Fruit fly (Drosophila melanogaster) whole organism, embryonic: ENCODE results near the gene CG42749.

ENCODE experiments used
- Adf1 ChIP-seq: fragments of 200-800 bp; sonication (Bioruptor generic); IDR thresholded peaks from 2 replicates; pipeline ENCODE4 v1.3.6; 2022; ENCODE audit warnings: missing biosample characterization, missing genetic modification characterization
- Bdp1 ChIP-seq: fragments of 200-800 bp; sonication (Bioruptor generic); optimal IDR thresholded peaks from 3 replicates; lab custom pipeline; 2016; ENCODE audit warnings: missing biosample characterization, missing genetic modification characterization
- CG10321 ChIP-seq: fragments of 200-800 bp; sonication (Bioruptor generic); IDR thresholded peaks from 2 replicates; pipeline ENCODE4 v1.3.6; 2022; ENCODE audit warnings: missing biosample characterization, missing genetic modification characterization
- CG10654 ChIP-seq: fragments of 200-800 bp; sonication (Bioruptor generic); optimal IDR thresholded peaks from 2 replicates; lab custom pipeline; 2016; ENCODE audit warnings: missing biosample characterization, missing genetic modification characterization
- CG12219 ChIP-seq: fragments of 200-800 bp; sonication (Bioruptor generic); optimal IDR thresholded peaks from 3 replicates; lab custom pipeline; 2018; ENCODE audit warnings: missing biosample characterization, mild to moderate bottlenecking, missing genetic modification characterization
- CG13775 ChIP-seq: fragments of 200-800 bp; sonication (Bioruptor generic); optimal IDR thresholded peaks from 3 replicates; lab custom pipeline; 2017; ENCODE audit warnings: missing biosample characterization, mild to moderate bottlenecking, missing genetic modification characterization
- CG15011 ChIP-seq: fragments of 200-800 bp; sonication (Bioruptor generic); optimal IDR thresholded peaks from 3 replicates; lab custom pipeline; 2018; ENCODE audit warnings: missing biosample characterization, mild to moderate bottlenecking, missing genetic modification characterization
- CG15073 ChIP-seq: fragments of 200-800 bp; sonication (Bioruptor generic); optimal IDR thresholded peaks from 2 replicates; lab custom pipeline; 2016; ENCODE audit warnings: missing biosample characterization, missing genetic modification characterization
- CG1602 ChIP-seq: fragments of 200-800 bp; sonication (Bioruptor generic); optimal IDR thresholded peaks from 3 replicates; lab custom pipeline; 2016; ENCODE audit warnings: missing biosample characterization, missing genetic modification characterization
- CG17359 ChIP-seq: fragments of 200-800 bp; sonication (Bioruptor generic); optimal IDR thresholded peaks from 3 replicates; lab custom pipeline; 2018; ENCODE audit warnings: missing biosample characterization, mild to moderate bottlenecking, missing genetic modification characterization, moderate library complexity
- CG18764 ChIP-seq: fragments of 200-800 bp; sonication (Bioruptor generic); optimal IDR thresholded peaks from 3 replicates; lab custom pipeline; 2016; ENCODE audit warnings: missing biosample characterization, missing genetic modification characterization
- CG2120 ChIP-seq: fragments of 200-800 bp; sonication (Bioruptor generic); optimal IDR thresholded peaks from 3 replicates; lab custom pipeline; 2016; ENCODE audit warnings: missing biosample characterization, missing genetic modification characterization
- CG2712 ChIP-seq: fragments of 200-800 bp; optimal IDR thresholded peaks from 3 replicates; lab custom pipeline; 2019; ENCODE audit warnings: missing biosample characterization, mild to moderate bottlenecking, missing genetic modification characterization, moderate library complexity
- CG30403 ChIP-seq: fragments of 200-800 bp; sonication (Bioruptor generic); optimal IDR thresholded peaks from 3 replicates; lab custom pipeline; 2016; ENCODE audit warnings: missing biosample characterization, missing genetic modification characterization
- CG34376 ChIP-seq: fragments of 200-800 bp; sonication (Bioruptor generic); optimal IDR thresholded peaks from 2 replicates; lab custom pipeline; 2018; ENCODE audit warnings: missing biosample characterization, mild to moderate bottlenecking, missing genetic modification characterization
- CG4328 ChIP-seq: fragments of 200-800 bp; sonication (Bioruptor generic); optimal IDR thresholded peaks from 3 replicates; lab custom pipeline; 2017; ENCODE audit warnings: missing biosample characterization, missing genetic modification reagents, missing genetic modification characterization
- CG4854 ChIP-seq: fragments of 200-800 bp; sonication (Bioruptor generic); optimal IDR thresholded peaks from 2 replicates; lab custom pipeline; 2016; ENCODE audit warnings: missing biosample characterization, missing genetic modification characterization, inconsistent platforms
- CG6654 ChIP-seq: fragments of 200-800 bp; sonication (Bioruptor generic); optimal IDR thresholded peaks from 2 replicates; lab custom pipeline; 2017; ENCODE audit warnings: missing biosample characterization, mild to moderate bottlenecking, missing genetic modification characterization
- CG7786 ChIP-seq: fragments of 200-800 bp; sonication (Bioruptor generic); optimal IDR thresholded peaks from 2 replicates; lab custom pipeline; 2016; ENCODE audit warnings: missing biosample characterization, missing genetic modification characterization
- D19A ChIP-seq: fragments of 200-800 bp; optimal IDR thresholded peaks from 3 replicates; lab custom pipeline; 2019; ENCODE audit warnings: missing biosample characterization, mild to moderate bottlenecking, missing genetic modification characterization, moderate library complexity
- D19B ChIP-seq: fragments of 200-800 bp; sonication (Bioruptor generic); optimal IDR thresholded peaks from 2 replicates; lab custom pipeline; 2017; ENCODE audit warnings: missing biosample characterization, mild to moderate bottlenecking, missing genetic modification characterization
- Deaf1 ChIP-seq: fragments of 200-800 bp; optimal IDR thresholded peaks from 3 replicates; lab custom pipeline; 2019; ENCODE audit warnings: missing biosample characterization, mild to moderate bottlenecking, missing genetic modification characterization, moderate library complexity
- Dek ChIP-seq: fragments of 200-800 bp; sonication (Bioruptor generic); optimal IDR thresholded peaks from 3 replicates; lab custom pipeline; 2019; ENCODE audit warnings: missing biosample characterization, mild to moderate bottlenecking, missing genetic modification characterization, moderate library complexity
- Dll ChIP-seq: fragments of 200-800 bp; sonication (Bioruptor generic); IDR thresholded peaks from 4 replicates; pipeline ENCODE4 v1.3.6; 2022; ENCODE audit warnings: missing biosample characterization, missing genetic modification characterization; ENCODE audit not compliant: partially characterized antibody
- Hmr ChIP-seq: fragments of 200-800 bp; sonication (Bioruptor generic); optimal IDR thresholded peaks from 3 replicates; lab custom pipeline; 2017; ENCODE audit warnings: mild to moderate bottlenecking, missing biosample characterization, missing genetic modification reagents, missing genetic modification characterization
- Max ChIP-seq: fragments of 200-800 bp; sonication (Bioruptor generic); optimal IDR thresholded peaks from 2 replicates; lab custom pipeline; 2016; ENCODE audit warnings: missing biosample characterization, mild to moderate bottlenecking, missing genetic modification characterization
- Mes4 ChIP-seq: fragments of 200-800 bp; sonication (Bioruptor generic); optimal IDR thresholded peaks from 2 replicates; lab custom pipeline; 2016; ENCODE audit warnings: missing biosample characterization, missing genetic modification characterization
- Nf-YC ChIP-seq: fragments of 200-800 bp; optimal IDR thresholded peaks from 3 replicates; lab custom pipeline; 2019; ENCODE audit warnings: missing biosample characterization, mild to moderate bottlenecking, missing genetic modification characterization, moderate library complexity
- Opbp ChIP-seq: fragments of 200-800 bp; sonication (Bioruptor generic); IDR thresholded peaks from 3 replicates; pipeline ENCODE4 v1.3.6; 2022; ENCODE audit warnings: missing biosample characterization, missing genetic modification characterization; ENCODE audit not compliant: partially characterized antibody
- Optix ChIP-seq: fragments of 200-800 bp; sonication (Bioruptor generic); IDR thresholded peaks from 3 replicates; pipeline ENCODE4 v1.3.6; 2022; ENCODE audit warnings: missing biosample characterization, missing genetic modification characterization
- PHDP ChIP-seq: fragments of 200-800 bp; sonication (Bioruptor generic); optimal IDR thresholded peaks from 3 replicates; lab custom pipeline; 2018; ENCODE audit warnings: missing biosample characterization, mild to moderate bottlenecking, missing genetic modification characterization, moderate library complexity
- Pdp1 ChIP-seq, 2 experiments: fragments of 200-800 bp; sonication (Bioruptor generic); optimal IDR thresholded peaks; 3 replicates each; lab custom pipeline; 2016; ENCODE audit warnings: missing biosample characterization in 2 of 2, missing genetic modification characterization in 2 of 2, mild to moderate bottlenecking in 1 of 2, moderate library complexity in 1 of 2
- Sry-δ ChIP-seq: fragments of 200-800 bp; sonication (Bioruptor generic); optimal IDR thresholded peaks from 2 replicates; lab custom pipeline; 2016; ENCODE audit warnings: missing biosample characterization, missing genetic modification characterization
- TFAM ChIP-seq: fragments of 200-800 bp; sonication (Bioruptor generic); optimal IDR thresholded peaks from 2 replicates; lab custom pipeline; 2017; ENCODE audit warnings: missing biosample characterization, missing genetic modification characterization, inconsistent platforms
- Taf1 ChIP-seq: fragments of 200-800 bp; sonication (Bioruptor generic); IDR thresholded peaks from 2 replicates; pipeline ENCODE4 v1.3.6; 2022; ENCODE audit warnings: missing biosample characterization, missing genetic modification characterization
- Tbp ChIP-seq: fragments of >200 bp; optimal IDR thresholded peaks from 2 replicates; lab custom pipeline; 2018; ENCODE audit warnings: missing biosample characterization, missing genetic modification characterization
- fd64A ChIP-seq: fragments of 200-800 bp; sonication (Bioruptor generic); optimal IDR thresholded peaks from 3 replicates; lab custom pipeline; 2018; ENCODE audit warnings: missing biosample characterization, mild to moderate bottlenecking, missing genetic modification characterization
- gro ChIP-seq: fragments of 200-800 bp; sonication (Bioruptor generic); optimal IDR thresholded peaks from 2 replicates; lab custom pipeline; 2016; ENCODE audit warnings: missing biosample characterization, missing genetic modification characterization
- hkb ChIP-seq, 2 experiments: fragments of 200-800 bp in 1 of 2; fragments of >200 bp in 1 of 2; sonication (Bioruptor generic) in 1 of 2; IDR thresholded peaks in 1 of 2; optimal IDR thresholded peaks in 1 of 2; 2 replicates each; pipeline versions ENCODE4 v1.3.6 to Lab custom; 2017 to 2022; ENCODE audit warnings: missing biosample characterization in 1 of 2, missing genetic modification characterization in 1 of 2
- hth ChIP-seq: fragments of >200 bp; optimal IDR thresholded peaks from 2 replicates; lab custom pipeline; 2017; ENCODE audit warnings: inconsistent platforms
- ind ChIP-seq: fragments of 200-800 bp; sonication (Bioruptor generic); optimal IDR thresholded peaks from 3 replicates; lab custom pipeline; 2016; ENCODE audit warnings: missing biosample characterization, missing genetic modification characterization
- klu ChIP-seq: fragments of 200-800 bp; sonication (Bioruptor generic); IDR thresholded peaks from 2 replicates; pipeline ENCODE4 v1.3.6; 2022; ENCODE audit warnings: missing biosample characterization, missing genetic modification characterization
- lilli ChIP-seq: fragments of 200-800 bp; sonication (Bioruptor generic); optimal IDR thresholded peaks from 3 replicates; lab custom pipeline; 2016; ENCODE audit warnings: missing biosample characterization, missing genetic modification characterization
- lov ChIP-seq, 2 experiments: fragments of 200-800 bp in 1 of 2; fragments of >200 bp in 1 of 2; sonication (Bioruptor generic) in 1 of 2; IDR thresholded peaks in 1 of 2; optimal IDR thresholded peaks in 1 of 2; 2 replicates in 1 of 2; 3 replicates in 1 of 2; pipeline versions ENCODE4 v1.3.6 to Lab custom; 2017 to 2022; ENCODE audit warnings: missing biosample characterization in 1 of 2, missing genetic modification characterization in 1 of 2
- nmo ChIP-seq: fragments of 200-800 bp; sonication (Bioruptor generic); optimal IDR thresholded peaks from 2 replicates; lab custom pipeline; 2018; ENCODE audit warnings: missing biosample characterization, mild to moderate bottlenecking, missing genetic modification characterization, moderate library complexity
- phol ChIP-seq: fragments of 200-800 bp; sonication (Bioruptor generic); optimal IDR thresholded peaks from 3 replicates; lab custom pipeline; 2018; ENCODE audit warnings: missing biosample characterization, mild to moderate bottlenecking, missing genetic modification characterization, moderate library complexity
- prd ChIP-seq, 3 experiments: fragments of >200 bp in 2 of 3; fragments of 200-800 bp in 1 of 3; sonication (Bioruptor generic) in 1 of 3; optimal IDR thresholded peaks in 2 of 3; IDR thresholded peaks in 1 of 3; 2 replicates in 2 of 3; 3 replicates in 1 of 3; pipeline versions ENCODE4 v1.3.6 to Lab custom; 2017 to 2022; ENCODE audit warnings: missing biosample characterization in 1 of 3, missing genetic modification characterization in 1 of 3
- pum ChIP-seq: fragments of 200-800 bp; sonication (Bioruptor generic); optimal IDR thresholded peaks from 2 replicates; lab custom pipeline; 2016; ENCODE audit warnings: missing biosample characterization, missing genetic modification characterization
- slbo ChIP-seq: fragments of 200-800 bp; sonication (Bioruptor generic); IDR thresholded peaks from 2 replicates; pipeline ENCODE4 v1.3.6; 2022; ENCODE audit warnings: missing biosample characterization, missing genetic modification characterization
- sug ChIP-seq: fragments of 200-800 bp; optimal IDR thresholded peaks from 2 replicates; lab custom pipeline; 2019; ENCODE audit warnings: missing biosample characterization, mild to moderate bottlenecking, missing genetic modification characterization, moderate library complexity

The CG42749 gene

DNA sequence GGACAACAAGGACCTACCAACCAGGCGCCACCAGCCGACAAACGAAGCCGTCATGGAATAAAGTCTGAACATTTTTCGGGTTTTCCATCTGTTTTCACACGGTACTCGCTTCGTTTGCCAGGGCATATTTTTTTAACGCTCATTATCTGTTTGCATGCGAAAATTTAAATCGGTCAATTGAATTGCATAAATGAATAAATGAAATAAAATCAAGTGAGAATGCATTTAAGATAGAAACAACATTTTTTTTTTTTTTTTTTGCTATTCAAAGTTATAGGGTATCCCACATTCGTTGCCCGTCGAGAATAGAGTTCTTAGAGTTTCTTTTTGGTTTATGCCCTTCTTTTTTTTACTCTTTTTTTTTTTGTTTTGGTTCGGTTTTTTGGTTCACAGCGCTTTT is 10.0 kb upstream of the CG42749 start (continued):
- TF ChIP-seq CG15073 (GFP tag; lab: Kevin White, UChicago), result no peak
- peak; percentile 4 for TF ChIP-seq Nf-YC
- peak; percentile 0 to 29 for TF ChIP-seq Pdp1 (GFP tag; optimal IDR thresholded peaks at IDR 0.05; lab: Kevin White, UChicago)
- no peak for TF ChIP-seq Dll (GFP tag; lab: Robert Waterston, UW)
- no peak for TF ChIP-seq Taf1 (GFP tag; lab: Robert Waterston, UW)
- no peak for TF ChIP-seq CG4328
- no peak for TF ChIP-seq CG6654 (GFP tag; lab: Kevin White, UChicago)
- TF ChIP-seq TFAM (GFP tag; lab: Kevin White, UChicago), result no peak
- TF ChIP-seq nmo, result peak; percentile 23
- peak; percentile 29 for TF ChIP-seq CG15011
- no peak for TF ChIP-seq hth (lab: Kevin White, UChicago)
- TF ChIP-seq PHDP, result peak; percentile 24
- TF ChIP-seq slbo (GFP tag; lab: Robert Waterston, UW), result peak; percentile 56; the same call in 1 of the 2 replicates
- peak; percentile 49 for TF ChIP-seq CG2712 (tag; lab: Kevin White, UChicago)
- TF ChIP-seq CG13775 (GFP tag; lab: Kevin White, UChicago), result peak; percentile 27
- TF ChIP-seq CG4854 (GFP tag; lab: Kevin White, UChicago), result peak; percentile 13
- TF ChIP-seq CG10321 (GFP tag; lab: Robert Waterston, UW), result no peak
- peak; percentile 18 for TF ChIP-seq Sry-δ (GFP tag; lab: Kevin White, UChicago)
- TF ChIP-seq Max, result peak; percentile 9
- TF ChIP-seq CG2120 (GFP tag; lab: Kevin White, UChicago), result peak; percentile 74
- TF ChIP-seq CG12219 (GFP tag; lab: Kevin White, UChicago), result peak; percentile 9
- TF ChIP-seq prd (optimal IDR thresholded peaks at IDR 0.05; lab: Kevin White, UChicago), result no peak
- TF ChIP-seq prd (GFP tag; IDR thresholded peaks at IDR 0.05; lab: Robert Waterston, UW), result peak; percentile 68
- no peak for TF ChIP-seq Mes4 (GFP tag; lab: Kevin White, UChicago)
- TF ChIP-seq hkb (optimal IDR thresholded peaks at IDR 0.05; lab: Kevin White, UChicago), result no peak
- TF ChIP-seq hkb (GFP tag; IDR thresholded peaks at IDR 0.05; lab: Robert Waterston, UW), result peak; percentile 72; the same call in 1 of the 2 replicates
- TF ChIP-seq Opbp, result no peak
- peak; percentile 32 for TF ChIP-seq pum (GFP tag; lab: Kevin White, UChicago)
- peak; percentile 29 for TF ChIP-seq sug (tag; lab: Kevin White, UChicago)
- TF ChIP-seq lilli (GFP tag; lab: Kevin White, UChicago), result peak; percentile 62
- peak; percentile 65 for TF ChIP-seq phol (tag; lab: Kevin White, UChicago)
- peak; percentile 82 for TF ChIP-seq D19B
- peak; percentile 33 for TF ChIP-seq Dek (tag; lab: Kevin White, UChicago)
- no peak for TF ChIP-seq fd64A
- peak; percentile 33 for TF ChIP-seq CG10654 (GFP tag; lab: Kevin White, UChicago)
- no peak for TF ChIP-seq CG34376 (GFP tag; lab: Kevin White, UChicago)
- TF ChIP-seq CG30403, result peak; percentile 46
- no peak for TF ChIP-seq lov (optimal IDR thresholded peaks at IDR 0.05; lab: Kevin White, UChicago)
- no peak for TF ChIP-seq lov (GFP tag; IDR thresholded peaks at IDR 0.05; lab: Robert Waterston, UW)
- peak; percentile 36 for TF ChIP-seq CG1602 (GFP tag; lab: Kevin White, UChicago)
- TF ChIP-seq CG18764, result peak; percentile 38
- peak; percentile 45 for TF ChIP-seq CG7786 (GFP tag; lab: Kevin White, UChicago)
- TF ChIP-seq D19A, result peak; percentile 69
- TF ChIP-seq ind (GFP tag; lab: Kevin White, UChicago), result peak; percentile 58
- TF ChIP-seq CG17359 (tag; lab: Kevin White, UChicago), result peak; percentile 68
- TF ChIP-seq Hmr, result peak; percentile 61
- no peak for TF ChIP-seq Tbp (GFP tag; lab: Kevin White, UChicago)
- TF ChIP-seq Adf1 (GFP tag; lab: Robert Waterston, UW), result no peak
- TF ChIP-seq klu (GFP tag; lab: Robert Waterston, UW), result peak; percentile 20; the same call in 1 of the 2 replicates
- no peak for TF ChIP-seq Bdp1 (GFP tag; lab: Kevin White, UChicago)
- no peak for TF ChIP-seq Optix
- TF ChIP-seq gro (GFP tag; lab: Kevin White, UChicago), result peak; percentile 6
- peak; percentile 38 for TF ChIP-seq Deaf1 (tag; lab: Kevin White, UChicago)
